Worm (Caenorhabditis elegans) whole organism, L4 larva: ENCODE measurements around the gene ztf-16.

Source experiments
- R02D3.7 ChIP-seq: fragments of 150-350 bp; sonication (generic microtip); optimal IDR thresholded peaks from 3 replicates; lab custom pipeline; 2014; ENCODE audit warnings: missing biosample characterization, missing genetic modification characterization
- daf-12 ChIP-seq: fragments of 150-350 bp; optimal IDR thresholded peaks from 2 replicates; lab custom pipeline; 2014; ENCODE audit warnings: missing biosample characterization, missing genetic modification reagents, missing genetic modification characterization
- hlh-11 ChIP-seq: fragments of 200-800 bp; sonication (Bioruptor generic); optimal IDR thresholded peaks from 2 replicates; lab custom pipeline; 2018; ENCODE audit warnings: mild to moderate bottlenecking, missing genetic modification characterization, missing compliant biosample characterization
- hlh-30 ChIP-seq: sonication (generic microtip); optimal IDR thresholded peaks from 2 replicates; lab custom pipeline; 2017; ENCODE audit warnings: antibody characterized with exemption, mild to moderate bottlenecking, missing genetic modification characterization, missing compliant biosample characterization; ENCODE audit not compliant: insufficient read depth
- lin-39 ChIP-seq: fragments of 150-350 bp; optimal IDR thresholded peaks from 2 replicates; lab custom pipeline; 2014; ENCODE audit warnings: missing biosample characterization, missing genetic modification reagents, missing genetic modification characterization
- lir-3 ChIP-seq: sonication (generic microtip); optimal IDR thresholded peaks from 2 replicates; lab custom pipeline; 2016; ENCODE audit warnings: mild to moderate bottlenecking, missing genetic modification characterization, missing compliant biosample characterization
- nhr-10 ChIP-seq: fragments of 150-350 bp; optimal IDR thresholded peaks from 2 replicates; lab custom pipeline; 2014; ENCODE audit warnings: missing biosample characterization, missing genetic modification characterization
- nhr-25 ChIP-seq: sonication (generic microtip); optimal IDR thresholded peaks from 2 replicates; lab custom pipeline; 2017; ENCODE audit warnings: missing genetic modification characterization, mild to moderate bottlenecking, missing compliant biosample characterization, antibody characterized with exemption, moderate library complexity, borderline replicate concordance; ENCODE audit not compliant: insufficient read depth
- nhr-28 ChIP-seq: fragments of 150-350 bp; optimal IDR thresholded peaks from 2 replicates; lab custom pipeline; 2014; ENCODE audit warnings: missing biosample characterization, missing genetic modification characterization

DNA sequence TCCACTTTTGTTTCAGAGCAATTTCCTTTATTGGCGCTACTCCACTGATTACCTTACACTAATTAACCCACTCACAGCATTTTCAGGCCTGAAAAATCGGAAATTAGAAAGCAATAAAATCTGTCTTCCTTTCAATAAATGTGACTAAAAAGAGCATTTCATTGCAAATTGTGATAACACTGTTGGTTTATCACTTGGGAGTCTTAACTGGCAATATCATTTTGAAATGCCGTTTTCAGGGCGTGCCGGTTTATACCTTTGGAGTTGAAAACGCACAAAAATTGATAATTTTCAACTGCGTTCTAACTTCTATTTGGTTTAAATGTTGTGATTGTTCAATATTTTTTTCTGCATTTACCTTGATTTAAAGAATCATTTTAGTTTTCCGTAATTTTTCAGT lies 10.9 kb upstream of the ztf-16 start, which contains the start of gene R08E3.1:
- peak; percentile 58 for TF ChIP-seq hlh-11 (tag; lab: Kevin White, UChicago)
- no peak for TF ChIP-seq daf-12
- peak; percentile 84 for TF ChIP-seq nhr-28 (tag; lab: Kevin White, UChicago)
- no peak for TF ChIP-seq R02D3.7 (tag; lab: Kevin White, UChicago)
- TF ChIP-seq nhr-25 (tag; lab: Kevin White, UChicago) = no peak
- no peak for TF ChIP-seq lin-39 (tag; lab: Kevin White, UChicago)
- no peak for TF ChIP-seq nhr-10 (tag; lab: Kevin White, UChicago)
- no peak for TF ChIP-seq hlh-30 (tag; lab: Kevin White, UChicago)
- TF ChIP-seq lir-3 (tag; lab: Kevin White, UChicago) = no peak
